Worm (Caenorhabditis elegans) whole organism, L1 larva: ENCODE data around the gene unc-51.

Experiments
- C04F5.9 ChIP-seq: sonication (generic microtip); optimal IDR thresholded peaks from 2 replicates; lab custom pipeline; 2016; ENCODE audit warnings: missing genetic modification characterization, missing compliant biosample characterization
- C16A3.4 ChIP-seq: fragments of 150-350 bp; optimal IDR thresholded peaks from 2 replicates; lab custom pipeline; 2014; ENCODE audit warnings: missing biosample characterization, missing genetic modification characterization
- C34B4.2 ChIP-seq: sonication (generic microtip); optimal IDR thresholded peaks from 2 replicates; lab custom pipeline; 2017; ENCODE audit warnings: mild to moderate bottlenecking, missing genetic modification characterization, missing compliant biosample characterization
- F16B12.6 ChIP-seq: fragments of 150-350 bp; optimal IDR thresholded peaks from 2 replicates; lab custom pipeline; 2014; ENCODE audit warnings: missing biosample characterization, missing genetic modification characterization
- alr-1 ChIP-seq: fragments of 200-800 bp; sonication (Bioruptor generic); optimal IDR thresholded peaks from 2 replicates; lab custom pipeline; 2018; ENCODE audit warnings: borderline replicate concordance, mild to moderate bottlenecking, missing genetic modification characterization, missing compliant biosample characterization
- aly-2 ChIP-seq: fragments of 150-350 bp; optimal IDR thresholded peaks from 2 replicates; lab custom pipeline; 2014; ENCODE audit warnings: missing biosample characterization, missing genetic modification characterization
- ama-1 ChIP-seq: fragments of 150-350 bp; optimal IDR thresholded peaks from 2 replicates; lab custom pipeline; 2014
- blmp-1 ChIP-seq: fragments of 150-350 bp; optimal IDR thresholded peaks from 2 replicates; lab custom pipeline; 2014; ENCODE audit warnings: missing biosample characterization, missing genetic modification characterization
- ceh-63 ChIP-seq: fragments of 200-800 bp; sonication (Bioruptor generic); optimal IDR thresholded peaks from 2 replicates; lab custom pipeline; 2018; ENCODE audit warnings: mild to moderate bottlenecking, missing genetic modification characterization, missing compliant biosample characterization
- ceh-88 ChIP-seq: fragments of 200-800 bp; sonication (Bioruptor generic); IDR thresholded peaks from 2 replicates; pipeline ENCODE4 v1.3.6; 2022; ENCODE audit warnings: missing genetic modification characterization, missing compliant biosample characterization
- ceh-90 ChIP-seq: sonication (generic microtip); optimal IDR thresholded peaks from 2 replicates; lab custom pipeline; 2016; ENCODE audit warnings: missing genetic modification characterization, missing compliant biosample characterization
- ces-1 ChIP-seq: fragments of 150-350 bp; optimal IDR thresholded peaks from 2 replicates; lab custom pipeline; 2014; ENCODE audit warnings: missing biosample characterization, missing genetic modification reagents, missing genetic modification characterization
- dpl-1 ChIP-seq, 3 experiments: fragments of 150-350 bp in 2 of 3; sonication (generic microtip) in 1 of 3; optimal IDR thresholded peaks; 2 replicates each; lab custom pipeline; 2014 to 2017; ENCODE audit warnings: missing biosample characterization in 3 of 3, missing genetic modification characterization in 3 of 3, missing genetic modification reagents in 3 of 3
- dsc-1 ChIP-seq: sonication (generic microtip); optimal IDR thresholded peaks from 2 replicates; lab custom pipeline; 2016; ENCODE audit warnings: mild to moderate bottlenecking, missing genetic modification characterization, missing compliant biosample characterization
- efl-1 ChIP-seq, 4 experiments: fragments of 150-350 bp; optimal IDR thresholded peaks in 3 of 4; peaks in 1 of 4; 1 replicate in 1 of 4; 2 replicates in 3 of 4; lab custom pipeline; 2014; ENCODE audit warnings: missing biosample characterization in 2 of 4, missing genetic modification characterization in 2 of 4, missing genetic modification reagents in 2 of 4
- egl-13 ChIP-seq: sonication (generic microtip); optimal IDR thresholded peaks from 2 replicates; lab custom pipeline; 2016; ENCODE audit warnings: missing genotype, missing genetic modification reagents, missing genetic modification characterization, missing compliant biosample characterization
- elt-2 ChIP-seq: sonication (generic microtip); optimal IDR thresholded peaks from 2 replicates; lab custom pipeline; 2016; ENCODE audit warnings: missing genetic modification characterization, mild to moderate bottlenecking, inconsistent platforms, missing compliant biosample characterization, missing genetic modification reagents
- elt-3 ChIP-seq, 6 experiments: fragments of 150-350 bp in 1 of 6; sonication (generic microtip); optimal IDR thresholded peaks; 2 replicates each; lab custom pipeline; 2017 to 2018; ENCODE audit warnings: missing biosample characterization in 6 of 6, missing genetic modification characterization in 6 of 6, inconsistent platforms in 1 of 6
- fkh-10 ChIP-seq: sonication (generic microtip); optimal IDR thresholded peaks from 2 replicates; lab custom pipeline; 2017; ENCODE audit warnings: missing biosample characterization, missing genetic modification reagents, missing genetic modification characterization
- fkh-8 ChIP-seq: sonication (generic microtip); optimal IDR thresholded peaks from 2 replicates; lab custom pipeline; 2016; ENCODE audit warnings: mild to moderate bottlenecking, missing genetic modification characterization, missing compliant biosample characterization
- fos-1 ChIP-seq: fragments of 150-350 bp; optimal IDR thresholded peaks from 2 replicates; lab custom pipeline; 2014; ENCODE audit warnings: missing biosample characterization, missing genetic modification characterization
- hlh-17 ChIP-seq: fragments of 200-800 bp; sonication (Bioruptor generic); optimal IDR thresholded peaks from 2 replicates; lab custom pipeline; 2018; ENCODE audit warnings: missing genetic modification characterization, mild to moderate bottlenecking, missing compliant biosample characterization, moderate library complexity, borderline replicate concordance
- hlh-4 ChIP-seq: sonication (generic microtip); optimal IDR thresholded peaks from 2 replicates; lab custom pipeline; 2016; ENCODE audit warnings: mild to moderate bottlenecking, missing genetic modification characterization, missing compliant biosample characterization
- hpl-2 ChIP-seq: fragments of 150-350 bp; optimal IDR thresholded peaks from 2 replicates; lab custom pipeline; 2014; ENCODE audit warnings: missing biosample characterization, missing genetic modification reagents, missing genetic modification characterization
- isw-1 ChIP-seq: fragments of 200-800 bp; sonication (Bioruptor generic); IDR thresholded peaks from 2 replicates; pipeline ENCODE4 v1.3.6; 2022; ENCODE audit warnings: missing genetic modification characterization, missing compliant biosample characterization
- lin-13 ChIP-seq: fragments of 150-350 bp; optimal IDR thresholded peaks from 2 replicates; lab custom pipeline; 2014; ENCODE audit warnings: missing biosample characterization, missing genetic modification reagents, missing genetic modification characterization
- lin-14 ChIP-seq: fragments of 200-800 bp; sonication (Bioruptor generic); optimal IDR thresholded peaks from 2 replicates; lab custom pipeline; 2018; ENCODE audit warnings: mild to moderate bottlenecking, missing genetic modification characterization, moderate library complexity, missing compliant biosample characterization
- lin-35 ChIP-seq, 2 experiments: fragments of 150-350 bp; optimal IDR thresholded peaks; 2 replicates each; lab custom pipeline; 2014; ENCODE audit warnings: missing biosample characterization in 2 of 2, missing genetic modification characterization in 2 of 2, missing genetic modification reagents in 2 of 2
- lin-39 ChIP-seq: fragments of 150-350 bp; optimal IDR thresholded peaks from 2 replicates; lab custom pipeline; 2014; ENCODE audit warnings: missing biosample characterization, missing genetic modification reagents, missing genetic modification characterization
- lsy-2 ChIP-seq, 2 experiments: fragments of 150-350 bp; optimal IDR thresholded peaks; 2 replicates each; lab custom pipeline; 2014; ENCODE audit warnings: missing biosample characterization in 2 of 2, missing genetic modification characterization in 2 of 2
- mab-9 ChIP-seq: fragments of 200-800 bp; sonication (Bioruptor generic); IDR thresholded peaks from 2 replicates; pipeline ENCODE4 v1.3.6; 2022; ENCODE audit warnings: missing genetic modification reagents, missing genetic modification characterization, missing compliant biosample characterization
- mef-2 ChIP-seq: fragments of 150-350 bp; optimal IDR thresholded peaks from 2 replicates; lab custom pipeline; 2014; ENCODE audit warnings: missing biosample characterization, missing genetic modification characterization
- mep-1 ChIP-seq: fragments of 150-350 bp; optimal IDR thresholded peaks from 2 replicates; lab custom pipeline; 2014; ENCODE audit warnings: missing biosample characterization, missing genetic modification characterization
- nhr-11 ChIP-seq: fragments of 150-350 bp; optimal IDR thresholded peaks from 2 replicates; lab custom pipeline; 2014; ENCODE audit warnings: missing biosample characterization, missing genetic modification characterization
- nhr-28 ChIP-seq: fragments of 150-350 bp; optimal IDR thresholded peaks from 2 replicates; lab custom pipeline; 2014; ENCODE audit warnings: missing biosample characterization, missing genetic modification characterization
- nhr-71 ChIP-seq: sonication (generic microtip); optimal IDR thresholded peaks from 2 replicates; lab custom pipeline; 2016; ENCODE audit warnings: mild to moderate bottlenecking, missing genetic modification characterization, moderate library complexity, missing compliant biosample characterization
- nhr-77 ChIP-seq: fragments of 150-350 bp; optimal IDR thresholded peaks from 2 replicates; lab custom pipeline; 2014; ENCODE audit warnings: missing biosample characterization, missing genetic modification characterization
- nhr-90 ChIP-seq: sonication (generic microtip); optimal IDR thresholded peaks from 2 replicates; lab custom pipeline; 2016; ENCODE audit warnings: mild to moderate bottlenecking, missing genetic modification characterization, missing compliant biosample characterization; ENCODE audit not compliant: poor library complexity
- pax-3 ChIP-seq: fragments of 200-800 bp; sonication (Bioruptor generic); optimal IDR thresholded peaks from 2 replicates; lab custom pipeline; 2018; ENCODE audit warnings: mild to moderate bottlenecking, missing genetic modification characterization, moderate library complexity, missing compliant biosample characterization
- pqm-1 ChIP-seq: sonication (generic microtip); optimal IDR thresholded peaks from 3 replicates; lab custom pipeline; 2017; ENCODE audit warnings: missing biosample characterization, missing genetic modification characterization
- skn-1 ChIP-seq: fragments of 150-350 bp; optimal IDR thresholded peaks from 2 replicates; lab custom pipeline; 2014; ENCODE audit warnings: missing biosample characterization, missing genetic modification characterization
- sptf-1 ChIP-seq: fragments of 150-350 bp; optimal IDR thresholded peaks from 2 replicates; lab custom pipeline; 2014; ENCODE audit warnings: missing biosample characterization, missing genetic modification characterization
- tbx-2 ChIP-seq: sonication (generic microtip); optimal IDR thresholded peaks from 2 replicates; lab custom pipeline; 2016; ENCODE audit warnings: missing genetic modification characterization, missing compliant biosample characterization
- tlp-1 ChIP-seq: fragments of 150-350 bp; optimal IDR thresholded peaks from 2 replicates; lab custom pipeline; 2014; ENCODE audit warnings: missing biosample characterization, missing genetic modification characterization
- unc-130 ChIP-seq: fragments of 150-350 bp; optimal IDR thresholded peaks from 2 replicates; lab custom pipeline; 2017; ENCODE audit warnings: missing biosample characterization, missing genetic modification characterization, inconsistent platforms
- unc-62 ChIP-seq: fragments of 150-350 bp; optimal IDR thresholded peaks from 2 replicates; lab custom pipeline; 2014; ENCODE audit warnings: missing biosample characterization, missing genetic modification reagents, missing genetic modification characterization
- unc-98 ChIP-seq: fragments of 200-800 bp; sonication (Bioruptor generic); IDR thresholded peaks from 2 replicates; pipeline ENCODE4 v1.3.6; 2022; ENCODE audit warnings: missing genetic modification characterization, missing compliant biosample characterization
- vab-15 ChIP-seq: sonication (generic microtip); optimal IDR thresholded peaks from 2 replicates; lab custom pipeline; 2017; ENCODE audit warnings: missing genotype, mild to moderate bottlenecking, missing genetic modification characterization, missing compliant biosample characterization
- zag-1 ChIP-seq: fragments of 150-350 bp; optimal IDR thresholded peaks from 2 replicates; lab custom pipeline; 2014; ENCODE audit warnings: missing biosample characterization, missing genetic modification characterization
- zip-4 ChIP-seq: fragments of 200-800 bp; sonication (Bioruptor generic); optimal IDR thresholded peaks from 2 replicates; lab custom pipeline; 2018; ENCODE audit warnings: mild to moderate bottlenecking, missing genetic modification characterization, moderate library complexity, missing compliant biosample characterization
- ztf-11 ChIP-seq, 2 experiments: sonication (generic microtip); optimal IDR thresholded peaks; 2 replicates each; lab custom pipeline; 2016 to 2017; ENCODE audit warnings: missing genetic modification characterization in 2 of 2, missing biosample characterization in 1 of 2, missing compliant biosample characterization in 1 of 2
- ztf-4 ChIP-seq: fragments of 150-350 bp; optimal IDR thresholded peaks from 2 replicates; lab custom pipeline; 2014; ENCODE audit warnings: missing biosample characterization, missing genetic modification characterization

Gene unc-51

ce11 chrV:20005724-20006132 is 1.4 kb upstream of the unc-51 start (continued):
- TF ChIP-seq efl-1 (optimal IDR thresholded peaks at IDR 0.05; lab: Kevin White, UChicago) (peak; percentile 68 to 82), efl-1 (GFP tag; optimal IDR thresholded peaks at IDR 0.05 in 1 of 2; lab: Kevin White, UChicago) (peak; percentile 44 to 93), C34B4.2 (tag; lab: Kevin White, UChicago) (no peak), fos-1 (tag; lab: Kevin White, UChicago) (peak; percentile 20), isw-1 (GFP tag; lab: Robert Waterston, UW) (peak; percentile 79), F16B12.6 (tag; lab: Kevin White, UChicago) (peak; percentile 8), lin-35 (GFP tag; optimal IDR thresholded peaks at IDR 0.05; lab: Kevin White, UChicago) (peak; percentile 68), elt-3 (tag; optimal IDR thresholded peaks at IDR 0.05; lab: Kevin White, UChicago) (no peak), ces-1 (GFP tag; lab: Kevin White, UChicago) (no peak), alr-1 (tag; lab: Kevin White, UChicago) (no peak), lin-39 (tag; lab: Kevin White, UChicago) (peak; percentile 13), tbx-2 (peak; percentile 84), tlp-1 (no peak), ama-1 (no peak), elt-2 (no peak), nhr-71 (tag; lab: Kevin White, UChicago) (peak; percentile 94), vab-15 (no peak), nhr-90 (tag; lab: Kevin White, UChicago) (peak; percentile 8), hlh-4 (tag; lab: Kevin White, UChicago) (no peak), hlh-17 (GFP tag; lab: Kevin White, UChicago) (no peak), dsc-1 (peak; percentile 77), zag-1 (no peak), lin-13 (peak; percentile 79), mep-1 (tag; lab: Kevin White, UChicago) (peak; percentile 72), ztf-4 (tag; lab: Kevin White, UChicago) (peak; percentile 78), ztf-11 (tag; optimal IDR thresholded peaks at IDR 0.05; lab: Kevin White, UChicago) (peak in 1 of 2 experiments; percentile 57), mab-9 (GFP tag; lab: Robert Waterston, UW) (peak; percentile 72), fkh-8 (tag; lab: Kevin White, UChicago) (peak; percentile 78), C16A3.4 (tag; lab: Kevin White, UChicago) (peak; percentile 53), egl-13 (tag; lab: Kevin White, UChicago) (peak; percentile 91), nhr-77 (peak; percentile 35), skn-1 (peak; percentile 68), C04F5.9 (tag; lab: Kevin White, UChicago) (no peak), dpl-1 (GFP tag; optimal IDR thresholded peaks at IDR 0.05; lab: Kevin White, UChicago) (peak in 2 of 3 experiments; percentile 48 to 49), unc-62 (no peak), zip-4 (GFP tag; lab: Kevin White, UChicago) (peak; percentile 17), mef-2 (peak; percentile 65), unc-130 (tag; lab: Kevin White, UChicago) (peak; percentile 8), ceh-63 (GFP tag; lab: Kevin White, UChicago) (no peak), pqm-1 (no peak), ceh-90 (tag; lab: Kevin White, UChicago) (no peak), nhr-28 (tag; lab: Kevin White, UChicago) (no peak), fkh-10 (GFP tag; lab: Kevin White, UChicago) (peak; percentile 35), hpl-2 (no peak), sptf-1 (tag; lab: Kevin White, UChicago) (no peak), blmp-1 (tag; lab: Kevin White, UChicago) (no peak), nhr-11 (tag; lab: Kevin White, UChicago) (peak; percentile 20), unc-98 (no peak), aly-2 (tag; lab: Kevin White, UChicago) (no peak), lsy-2 (tag; optimal IDR thresholded peaks at IDR 0.05; lab: Kevin White, UChicago) (peak; percentile 77), lin-14 (GFP tag; lab: Kevin White, UChicago) (peak; percentile 97), ceh-88 (no peak), pax-3 (tag; lab: Kevin White, UChicago) (peak; percentile 56)
